Worm (Caenorhabditis elegans) whole organism, L3 larva: ENCODE results near the gene T28D9.11.

Experiments used
- ZK546.5 ChIP-seq: sonication (generic microtip); optimal IDR thresholded peaks from 2 replicates; lab custom pipeline; 2017; ENCODE audit warnings: missing biosample characterization, missing genetic modification characterization
- aly-2 ChIP-seq: fragments of 150-350 bp; optimal IDR thresholded peaks from 2 replicates; lab custom pipeline; 2014; ENCODE audit warnings: missing biosample characterization, missing genetic modification characterization
- ama-1 ChIP-seq: fragments of 150-350 bp; optimal IDR thresholded peaks from 2 replicates; lab custom pipeline; 2018
- ceh-16 ChIP-seq: sonication (generic microtip); optimal IDR thresholded peaks from 2 replicates; lab custom pipeline; 2017; ENCODE audit warnings: missing biosample characterization, missing genetic modification characterization
- ceh-28 ChIP-seq: fragments of 150-350 bp; optimal IDR thresholded peaks from 2 replicates; lab custom pipeline; 2014; ENCODE audit warnings: missing biosample characterization, missing genetic modification reagents, missing genetic modification characterization
- ceh-9 ChIP-seq: sonication (generic microtip); optimal IDR thresholded peaks from 2 replicates; lab custom pipeline; 2018; ENCODE audit warnings: missing biosample characterization, missing genetic modification characterization
- daf-12 ChIP-seq: fragments of 150-350 bp; optimal IDR thresholded peaks from 2 replicates; lab custom pipeline; 2014; ENCODE audit warnings: missing biosample characterization, missing genetic modification reagents, missing genetic modification characterization
- egl-27 ChIP-seq: sonication (generic microtip); optimal IDR thresholded peaks from 4 replicates; lab custom pipeline; 2017; ENCODE audit warnings: missing biosample characterization, missing genetic modification reagents, missing genetic modification characterization
- egl-5 ChIP-seq: fragments of 150-350 bp; optimal IDR thresholded peaks from 2 replicates; lab custom pipeline; 2017; ENCODE audit warnings: missing biosample characterization, missing genetic modification reagents, missing genetic modification characterization, inconsistent platforms
- elt-1 ChIP-seq: fragments of 150-350 bp; optimal IDR thresholded peaks from 2 replicates; lab custom pipeline; 2014; ENCODE audit warnings: missing biosample characterization, missing genetic modification characterization
- elt-2 ChIP-seq: sonication (generic microtip); optimal IDR thresholded peaks from 2 replicates; lab custom pipeline; 2016; ENCODE audit warnings: missing genetic modification reagents, mild to moderate bottlenecking, missing genetic modification characterization, missing compliant biosample characterization
- elt-3 ChIP-seq, 3 experiments: fragments of 150-350 bp in 1 of 3; sonication (generic microtip) in 2 of 3; optimal IDR thresholded peaks; 2 replicates in 2 of 3; 4 replicates in 1 of 3; lab custom pipeline; 2014 to 2017; ENCODE audit warnings: missing biosample characterization in 3 of 3, missing genetic modification characterization in 3 of 3
- fos-1 ChIP-seq: fragments of 150-350 bp; optimal IDR thresholded peaks from 2 replicates; lab custom pipeline; 2014; ENCODE audit warnings: missing biosample characterization, missing genetic modification characterization
- lin-15B ChIP-seq: fragments of 150-350 bp; optimal IDR thresholded peaks from 2 replicates; lab custom pipeline; 2014; ENCODE audit warnings: missing biosample characterization, missing genetic modification characterization
- lin-39 ChIP-seq: fragments of 150-350 bp; optimal IDR thresholded peaks from 2 replicates; lab custom pipeline; 2018; ENCODE audit warnings: missing biosample characterization, missing genetic modification reagents, missing genetic modification characterization
- lsy-12 ChIP-seq: sonication (generic microtip); optimal IDR thresholded peaks from 2 replicates; lab custom pipeline; 2016; ENCODE audit warnings: mild to moderate bottlenecking, missing genetic modification characterization, missing compliant biosample characterization
- mdl-1 ChIP-seq: fragments of 150-350 bp; optimal IDR thresholded peaks from 2 replicates; lab custom pipeline; 2014; ENCODE audit warnings: missing biosample characterization, missing genetic modification characterization
- mml-1 ChIP-seq: fragments of 150-350 bp; sonication (generic microtip); optimal IDR thresholded peaks from 3 replicates; lab custom pipeline; 2014; ENCODE audit warnings: missing biosample characterization, missing genetic modification characterization
- nhr-12 ChIP-seq: fragments of 150-350 bp; optimal IDR thresholded peaks from 2 replicates; lab custom pipeline; 2014; ENCODE audit warnings: missing biosample characterization, missing genetic modification characterization
- nhr-23 ChIP-seq: fragments of 150-350 bp; optimal IDR thresholded peaks from 2 replicates; lab custom pipeline; 2014; ENCODE audit warnings: missing biosample characterization, missing genetic modification reagents, missing genetic modification characterization
- nhr-237 ChIP-seq: fragments of 150-350 bp; optimal IDR thresholded peaks from 2 replicates; lab custom pipeline; 2014; ENCODE audit warnings: missing biosample characterization, missing genetic modification characterization
- nhr-25 ChIP-seq: sonication (generic microtip); optimal IDR thresholded peaks from 2 replicates; lab custom pipeline; 2017; ENCODE audit warnings: missing biosample characterization, missing genetic modification characterization
- nhr-28 ChIP-seq: fragments of 150-350 bp; optimal IDR thresholded peaks from 2 replicates; lab custom pipeline; 2014; ENCODE audit warnings: missing biosample characterization, missing genetic modification characterization
- nhr-43 ChIP-seq: sonication (generic microtip); optimal IDR thresholded peaks from 2 replicates; lab custom pipeline; 2016; ENCODE audit warnings: mild to moderate bottlenecking, missing genetic modification characterization, missing compliant biosample characterization; ENCODE audit not compliant: poor library complexity, severe bottlenecking
- nhr-67 ChIP-seq: fragments of 150-350 bp; optimal IDR thresholded peaks from 2 replicates; lab custom pipeline; 2014; ENCODE audit warnings: missing biosample characterization, missing genetic modification characterization
- nhr-76 ChIP-seq: fragments of 150-350 bp; sonication (generic microtip); optimal IDR thresholded peaks from 5 replicates; lab custom pipeline; 2014; ENCODE audit warnings: missing biosample characterization, missing genetic modification characterization
- nhr-77 ChIP-seq: fragments of 150-350 bp; optimal IDR thresholded peaks from 2 replicates; lab custom pipeline; 2014; ENCODE audit warnings: missing biosample characterization, missing genetic modification characterization
- pha-4 ChIP-seq: fragments of 150-350 bp; optimal IDR thresholded peaks from 2 replicates; lab custom pipeline; 2014; ENCODE audit warnings: missing biosample characterization, missing genetic modification reagents, missing genetic modification characterization
- pqm-1 ChIP-seq: fragments of 150-350 bp; optimal IDR thresholded peaks from 2 replicates; lab custom pipeline; 2017; ENCODE audit warnings: missing biosample characterization, missing genetic modification characterization, inconsistent platforms
- skn-1 ChIP-seq: fragments of 150-350 bp; optimal IDR thresholded peaks from 2 replicates; lab custom pipeline; 2014; ENCODE audit warnings: missing biosample characterization, missing genetic modification characterization
- tbx-2 ChIP-seq: sonication (generic microtip); optimal IDR thresholded peaks from 2 replicates; lab custom pipeline; 2016; ENCODE audit warnings: mild to moderate bottlenecking, missing genetic modification characterization, missing compliant biosample characterization
- unc-39 ChIP-seq: sonication (generic microtip); optimal IDR thresholded peaks from 4 replicates; lab custom pipeline; 2017; ENCODE audit warnings: missing biosample characterization, missing genetic modification characterization
- zag-1 ChIP-seq: fragments of 150-350 bp; optimal IDR thresholded peaks from 2 replicates; lab custom pipeline; 2014; ENCODE audit warnings: missing biosample characterization, missing genetic modification characterization

Gene T28D9.11

ce11 chrII:6528629-6529028 lies 36.8 kb upstream of the T28D9.11 start, which contains the start of gene C56E6.4:
Gene C56E6.4 (minus strand): TSS chrII:6528729.
- no peak for TF ChIP-seq mml-1 (tag; lab: Kevin White, UChicago)
- TF ChIP-seq ceh-16 (tag; lab: Kevin White, UChicago): no peak
- no peak for TF ChIP-seq zag-1 (tag; lab: Kevin White, UChicago)
- no peak for TF ChIP-seq lin-39 (tag; lab: Kevin White, UChicago)
- TF ChIP-seq elt-3 (tag; optimal IDR thresholded peaks at IDR 0.05; lab: Kevin White, UChicago): no peak
- TF ChIP-seq pha-4 (tag; lab: Kevin White, UChicago): no peak
- no peak for TF ChIP-seq skn-1 (tag; lab: Kevin White, UChicago)
- no peak for TF ChIP-seq ama-1 (lab: Kevin White, UChicago)
- no peak for TF ChIP-seq mdl-1 (tag; lab: Kevin White, UChicago)
- no peak for TF ChIP-seq lin-15B (tag; lab: Kevin White, UChicago)
- no peak for TF ChIP-seq nhr-67 (tag; lab: Kevin White, UChicago)
- no peak for TF ChIP-seq lsy-12 (tag; lab: Kevin White, UChicago)
- no peak for TF ChIP-seq nhr-28 (tag; lab: Kevin White, UChicago)
- TF ChIP-seq, all 47 proteins: peak for 0

ce11 chrII:6526136-6526684 lies 34.4 kb upstream of the T28D9.11 start:
- no peak for TF ChIP-seq zag-1 (tag; lab: Kevin White, UChicago)
- TF ChIP-seq ZK546.5 (tag; lab: Kevin White, UChicago): no peak
- no peak for TF ChIP-seq nhr-237 (tag; lab: Kevin White, UChicago)
- no peak for TF ChIP-seq lin-15B (tag; lab: Kevin White, UChicago)
- peak; percentile 67 for TF ChIP-seq ama-1 (lab: Kevin White, UChicago)
- TF ChIP-seq pha-4 (tag; lab: Kevin White, UChicago): peak; percentile 1
- TF ChIP-seq ceh-28: peak; percentile 30
- peak; percentile 1 for TF ChIP-seq elt-2 (tag; lab: Kevin White, UChicago)

ce11 chrII:6524501-6524977 lies 32.7 kb upstream of the T28D9.11 start, which contains the start of gene C56E6.2:
Gene C56E6.2 (plus strand): TSS chrII:6524927.
- TF ChIP-seq elt-3 (tag; optimal IDR thresholded peaks at IDR 0.05; lab: Kevin White, UChicago) (no peak), unc-39 (tag; lab: Kevin White, UChicago) (no peak), daf-12 (tag; lab: Kevin White, UChicago) (no peak), nhr-237 (tag; lab: Kevin White, UChicago) (no peak), nhr-76 (tag; lab: Kevin White, UChicago) (no peak), pqm-1 (tag; lab: Kevin White, UChicago) (peak; percentile 28), elt-2 (tag; lab: Kevin White, UChicago) (peak; percentile 57)

ce11 chrII:6523940-6524339 lies 32.1 kb upstream of the T28D9.11 start:
- TF ChIP-seq mml-1 (tag; lab: Kevin White, UChicago) (no peak), skn-1 (tag; lab: Kevin White, UChicago) (no peak), nhr-77 (tag; lab: Kevin White, UChicago) (no peak), nhr-12 (tag; lab: Kevin White, UChicago) (no peak), aly-2 (tag; lab: Kevin White, UChicago) (no peak), nhr-43 (tag; lab: Kevin White, UChicago) (no peak)

- TF ChIP-seq fos-1: no peak
- TF ChIP-seq elt-1: no peak
- TF ChIP-seq nhr-76 (tag; lab: Kevin White, UChicago): no peak
- TF ChIP-seq nhr-25: peak; percentile 65
- no peak for TF ChIP-seq skn-1 (tag; lab: Kevin White, UChicago)
- peak; percentile 19 for TF ChIP-seq nhr-43 (tag; lab: Kevin White, UChicago)
- no peak for TF ChIP-seq ceh-9 (tag; lab: Kevin White, UChicago)
- TF ChIP-seq egl-5 (tag; lab: Kevin White, UChicago): no peak
- peak; percentile 25 for TF ChIP-seq pqm-1 (tag; lab: Kevin White, UChicago)
- no peak for TF ChIP-seq ama-1 (lab: Kevin White, UChicago)
- no peak for TF ChIP-seq unc-39 (tag; lab: Kevin White, UChicago)
- no peak for TF ChIP-seq nhr-77 (tag; lab: Kevin White, UChicago)
- TF ChIP-seq egl-27 (tag; lab: Kevin White, UChicago): no peak
- no peak for TF ChIP-seq elt-3 (tag; optimal IDR thresholded peaks at IDR 0.05; lab: Kevin White, UChicago)
- no peak for TF ChIP-seq nhr-23 (tag; lab: Kevin White, UChicago)
- no peak for TF ChIP-seq tbx-2
- peak; percentile 30 for TF ChIP-seq lin-39 (tag; lab: Kevin White, UChicago)
- TF ChIP-seq pha-4 (tag; lab: Kevin White, UChicago): no peak
Observed at ce11 chrII:6522622-6523254, 30.9 kb upstream of the T28D9.11 start.
